Fruit fly (Drosophila melanogaster): ENCODE results near the gene eEF1gamma.

DNA sequence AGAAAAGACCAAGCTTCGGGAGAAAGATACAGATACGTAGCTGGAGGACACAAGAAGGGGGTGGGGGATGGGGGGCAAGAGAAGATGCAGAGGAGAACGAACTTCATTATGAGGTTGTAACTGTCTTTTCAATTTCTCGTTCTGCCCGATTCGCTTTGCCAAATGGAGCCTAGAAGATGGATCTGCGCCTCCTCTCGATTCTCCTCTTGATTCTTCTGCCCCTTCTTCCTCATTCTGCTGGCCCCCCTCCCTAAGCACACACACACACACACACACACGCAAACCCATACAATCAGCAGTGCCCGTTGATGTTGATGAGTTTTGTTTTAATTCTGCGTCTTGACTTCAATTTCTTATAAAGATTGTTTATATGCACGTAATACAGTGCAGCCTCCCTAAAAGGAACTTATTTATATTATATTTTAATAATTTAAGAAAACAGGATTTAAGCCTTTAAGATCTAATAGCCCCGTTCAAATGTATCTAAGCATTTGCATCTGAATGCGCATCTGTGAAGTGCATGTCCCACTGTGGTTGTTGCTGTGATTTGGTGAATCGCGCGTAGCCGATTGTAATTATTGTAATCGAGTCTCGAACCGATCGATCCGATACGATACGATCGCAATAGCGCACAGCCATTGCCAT lies 12.8 kb upstream of the eEF1gamma start:
- TF ChIP-seq pan (optimal IDR thresholded peaks at IDR 0.05), result no peak
- TF ChIP-seq psq (optimal IDR thresholded peaks at IDR 0.05), result no peak
- no peak for TF ChIP-seq CG8478 (optimal IDR thresholded peaks at IDR 0.05)
- no peak for TF ChIP-seq usp (GFP tag; optimal IDR thresholded peaks at IDR 0.05)
- peak in 1 of 2 experiments; percentile 32 for TF ChIP-seq EcR (GFP tag; optimal IDR thresholded peaks at IDR 0.05)

Measured in whole organism.